Worm (Caenorhabditis elegans): Measurements from ENCODE around the gene sdz-7.

ce11 chrII:3877127-3877526 lies 647 bp downstream of the sdz-7 start, which contains the start of gene nep-3:
- TF ChIP-seq sea-2 (GFP tag; optimal IDR thresholded peaks at IDR 0.05) (no peak), snpc-4 (tag; optimal IDR thresholded peaks at IDR 0.05) (no peak), ztf-11 (tag; optimal IDR thresholded peaks at IDR 0.05) (no peak), unc-62 (GFP tag; optimal IDR thresholded peaks at IDR 0.05) (no peak), aly-2 (tag; optimal IDR thresholded peaks at IDR 0.05) (no peak), ama-1 (optimal IDR thresholded peaks at IDR 0.05) (no peak), nhr-77 (tag; optimal IDR thresholded peaks at IDR 0.05) (no peak), mdl-1 (tag; optimal IDR thresholded peaks at IDR 0.05) (no peak), nhr-11 (tag; optimal IDR thresholded peaks at IDR 0.05) (no peak), unc-39 (tag; optimal IDR thresholded peaks at IDR 0.05) (no peak), ceh-82 (tag; optimal IDR thresholded peaks at IDR 0.05) (no peak), elt-1 (tag; optimal IDR thresholded peaks at IDR 0.05) (no peak), nhr-12 (tag; optimal IDR thresholded peaks at IDR 0.05) (no peak), elt-3 (tag; optimal IDR thresholded peaks at IDR 0.05) (no peak)
